Fruit fly (Drosophila melanogaster): Measurements from ENCODE around the gene RagA-B.
A peak's percentile ranks its signal among the peaks of the same experiment; 100 is the strongest.

Gene RagA-B

dm6 chr3R:8938494-8939404, 45.4 kb downstream of the RagA-B start, which contains the start of gene ScsbetaA (continued):
- no peak for TF ChIP-seq CG7556 (GFP tag; optimal IDR thresholded peaks at IDR 0.05)
- TF ChIP-seq E2f2 (GFP tag; IDR thresholded peaks at IDR 0.05), result peak; percentile 99
- no peak for TF ChIP-seq Spps (tag; optimal IDR thresholded peaks at IDR 0.05)
- TF ChIP-seq CG7745 (tag; optimal IDR thresholded peaks at IDR 0.05), result no peak
- no peak for TF ChIP-seq vvl (GFP tag; IDR thresholded peaks at IDR 0.05)
- no peak for TF ChIP-seq jumu (GFP tag; optimal IDR thresholded peaks at IDR 0.05)
- TF ChIP-seq cato (GFP tag; optimal IDR thresholded peaks at IDR 0.05; ENCODE audit: borderline replicate concordance), result no peak
- no peak for TF ChIP-seq CG4854 (GFP tag; optimal IDR thresholded peaks at IDR 0.05)
- TF ChIP-seq Chrac-16 (GFP tag; optimal IDR thresholded peaks at IDR 0.05), result no peak
- TF ChIP-seq Scr (GFP tag; IDR thresholded peaks at IDR 0.05; ENCODE audit: partially characterized antibody), result peak; percentile 80
- no peak for TF ChIP-seq CG17328 (GFP tag; IDR thresholded peaks at IDR 0.05)
- no peak for TF ChIP-seq Ada2b (GFP tag; IDR thresholded peaks at IDR 0.05)
- peak; percentile 63 for TF ChIP-seq gfzf (GFP tag; optimal IDR thresholded peaks at IDR 0.05)
- peak; percentile 7 for TF ChIP-seq CG3163 (GFP tag; optimal IDR thresholded peaks at IDR 0.05)
- no peak for TF ChIP-seq Side (GFP tag; optimal IDR thresholded peaks at IDR 0.05)
- peak; percentile 24 for TF ChIP-seq B-H2 (GFP tag; optimal IDR thresholded peaks at IDR 0.05)
- no peak for TF ChIP-seq ham (GFP tag; IDR thresholded peaks at IDR 0.05)
- TF ChIP-seq dmrt11E (tag; optimal IDR thresholded peaks at IDR 0.05), result no peak
- no peak for TF ChIP-seq dati (GFP tag; IDR thresholded peaks at IDR 0.05)
- no peak for TF ChIP-seq CG15073 (GFP tag; optimal IDR thresholded peaks at IDR 0.05)
- peak in 1 of 2 experiments; percentile 56 for TF ChIP-seq Trl (optimal IDR thresholded peaks at IDR 0.05)
- TF ChIP-seq Trl (GFP tag; optimal IDR thresholded peaks at IDR 0.05), result no peak
- TF ChIP-seq BEAF-32 (GFP tag; optimal IDR thresholded peaks at IDR 0.05), result peak; percentile 89
- TF ChIP-seq CG32772 (GFP tag; IDR thresholded peaks at IDR 0.05), result no peak
- no peak for TF ChIP-seq CG31388 (GFP tag; optimal IDR thresholded peaks at IDR 0.05)
- peak; percentile 19; the same call in 1 of the 2 replicates for TF ChIP-seq Rfx (GFP tag; IDR thresholded peaks at IDR 0.05)
- TF ChIP-seq ERR (GFP tag; optimal IDR thresholded peaks at IDR 0.05), result no peak
- no peak for TF ChIP-seq fd96Cb (tag; optimal IDR thresholded peaks at IDR 0.05)
- no peak for TF ChIP-seq sima (GFP tag; optimal IDR thresholded peaks at IDR 0.05)
- TF ChIP-seq CG6175 (GFP tag; IDR thresholded peaks at IDR 0.05), result no peak
- no peak for TF ChIP-seq dan (GFP tag; IDR thresholded peaks at IDR 0.05)
- peak; percentile 83 for TF ChIP-seq knrl (GFP tag; IDR thresholded peaks at IDR 0.05; ENCODE audit: partially characterized antibody)
- TF ChIP-seq cg (GFP tag; optimal IDR thresholded peaks at IDR 0.05), result peak; percentile 81
- no peak for TF ChIP-seq Ssrp (tag; optimal IDR thresholded peaks at IDR 0.05)
- peak; percentile 36 for TF ChIP-seq trem (tag; optimal IDR thresholded peaks at IDR 0.05)
- TF ChIP-seq CG7372 (GFP tag; IDR thresholded peaks at IDR 0.05), result no peak
- TF ChIP-seq CG17359 (tag; optimal IDR thresholded peaks at IDR 0.05), result no peak
- peak; percentile 59 for TF ChIP-seq CG4360 (GFP tag; IDR thresholded peaks at IDR 0.05)
- no peak for TF ChIP-seq CG11695 (GFP tag; IDR thresholded peaks at IDR 0.05)
- TF ChIP-seq Neu2 (GFP tag; optimal IDR thresholded peaks at IDR 0.05; ENCODE audit: borderline replicate concordance), result peak; percentile 94
- no peak for TF ChIP-seq Kr (GFP tag; optimal IDR thresholded peaks at IDR 0.05)
- TF ChIP-seq exex (tag; optimal IDR thresholded peaks at IDR 0.05), result peak; percentile 99
- TF ChIP-seq CG31365 (tag; optimal IDR thresholded peaks at IDR 0.05), result no peak
- peak; percentile 67 for TF ChIP-seq YL-1 (GFP tag; optimal IDR thresholded peaks at IDR 0.05)
- no peak for TF ChIP-seq CG2889 (GFP tag; IDR thresholded peaks at IDR 0.05)
- TF ChIP-seq ind (GFP tag; optimal IDR thresholded peaks at IDR 0.05), result no peak
- peak; percentile 62; the same call in 2 of the 3 replicates for TF ChIP-seq CG14860 (GFP tag; IDR thresholded peaks at IDR 0.05; ENCODE audit: partially characterized antibody)
- TF ChIP-seq twi (tag; optimal IDR thresholded peaks at IDR 0.05), result no peak
- TF ChIP-seq CG10366 (GFP tag; IDR thresholded peaks at IDR 0.05), result no peak
- TF ChIP-seq Optix (GFP tag; IDR thresholded peaks at IDR 0.05), result no peak
